Worm (Caenorhabditis elegans) whole organism, midembryonic: ENCODE data around the gene Y102A11A.9.

Experiments
- cog-1 ChIP-seq: sonication (generic microtip); optimal IDR thresholded peaks from 2 replicates; lab custom pipeline; 2016; ENCODE audit warnings: missing genetic modification characterization, missing compliant biosample characterization
- flt-1 ChIP-seq: fragments of 200-800 bp; sonication (Bioruptor generic); IDR thresholded peaks from 2 replicates; pipeline ENCODE4 v1.3.6; 2022; ENCODE audit warnings: missing genetic modification characterization, missing compliant biosample characterization
- klf-2 ChIP-seq: fragments of 200-800 bp; sonication (Bioruptor generic); conservative IDR thresholded peaks from 2 replicates; pipeline ENCODE4 v1.3.6; 2022; ENCODE audit warnings: missing genetic modification reagents, missing genetic modification characterization, missing compliant biosample characterization
- med-1 ChIP-seq: sonication (generic microtip); optimal IDR thresholded peaks from 2 replicates; lab custom pipeline; 2017; ENCODE audit warnings: missing genetic modification characterization, mild to moderate bottlenecking, missing compliant biosample characterization, antibody characterized with exemption, missing genetic modification reagents; ENCODE audit not compliant: insufficient read depth
- ref-1 ChIP-seq: fragments of 200-800 bp; sonication (Bioruptor generic); conservative IDR thresholded peaks from 2 replicates; pipeline ENCODE4 v1.3.6; 2022; ENCODE audit warnings: missing genetic modification reagents, missing genetic modification characterization, missing compliant biosample characterization
- tab-1 ChIP-seq: fragments of 200-800 bp; sonication (Bioruptor generic); IDR thresholded peaks from 2 replicates; pipeline ENCODE4 v1.3.6; 2022; ENCODE audit warnings: missing genetic modification characterization, missing compliant biosample characterization
- ztf-23 ChIP-seq: fragments of 200-800 bp; sonication (Bioruptor generic); IDR thresholded peaks from 2 replicates; pipeline ENCODE4 v1.3.6; 2022; ENCODE audit warnings: missing genetic modification reagents, missing genetic modification characterization, missing compliant biosample characterization
- ztf-29 ChIP-seq: fragments of 200-800 bp; sonication (Bioruptor generic); IDR thresholded peaks from 2 replicates; pipeline ENCODE4 v1.3.6; 2022; ENCODE audit warnings: missing genetic modification reagents, missing genetic modification characterization, missing compliant biosample characterization

DNA sequence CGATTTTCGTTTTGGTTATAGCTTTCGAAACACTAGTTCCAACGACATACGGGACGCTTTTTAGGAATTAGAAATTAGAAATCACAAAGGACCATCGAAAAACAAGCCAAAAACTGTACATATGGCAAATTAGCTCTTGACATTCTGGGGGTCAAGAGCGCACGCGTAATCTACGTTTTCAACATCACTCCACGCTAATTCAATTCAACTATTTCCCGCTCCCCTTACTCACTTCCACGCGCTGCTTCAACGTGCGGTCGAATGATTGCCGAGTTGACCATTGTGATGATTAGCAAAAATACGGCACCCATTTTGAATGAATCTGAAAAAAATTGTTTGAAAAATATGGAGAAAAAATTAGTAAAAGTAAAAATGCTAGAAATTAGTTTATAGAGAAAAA lies 32.7 kb downstream of the Y102A11A.9 start:
- TF ChIP-seq flt-1 (GFP tag; lab: Robert Waterston, UW) = no peak
- TF ChIP-seq med-1 (GFP tag; lab: Kevin White, UChicago) = no peak
- no peak for TF ChIP-seq ztf-23 (GFP tag; lab: Robert Waterston, UW)
- TF ChIP-seq tab-1 = no peak
- no peak for TF ChIP-seq ref-1 (GFP tag; lab: Robert Waterston, UW)
- no peak for TF ChIP-seq cog-1 (tag; lab: Kevin White, UChicago)
- no peak for TF ChIP-seq klf-2 (GFP tag; lab: Robert Waterston, UW)
- TF ChIP-seq ztf-29 (GFP tag; lab: Robert Waterston, UW) = no peak
